Fruit fly (Drosophila melanogaster) whole organism, embryonic: ENCODE results near the gene gish.

ENCODE experiments used
- Atf-2 ChIP-seq: fragments of 200-800 bp; sonication (Bioruptor generic); optimal IDR thresholded peaks from 2 replicates; lab custom pipeline; 2016; ENCODE audit warnings: missing biosample characterization, missing genetic modification characterization
- Atf3 ChIP-seq: fragments of 200-800 bp; sonication (Bioruptor generic); optimal IDR thresholded peaks from 3 replicates; lab custom pipeline; 2016; ENCODE audit warnings: missing biosample characterization, missing genetic modification characterization
- B-H2 ChIP-seq: fragments of 200-800 bp; sonication (Bioruptor generic); optimal IDR thresholded peaks from 2 replicates; lab custom pipeline; 2018; ENCODE audit warnings: missing biosample characterization, mild to moderate bottlenecking, missing genetic modification characterization
- CG12391 ChIP-seq: fragments of 200-800 bp; sonication (Bioruptor generic); optimal IDR thresholded peaks from 3 replicates; lab custom pipeline; 2018; ENCODE audit warnings: missing biosample characterization, mild to moderate bottlenecking, missing genetic modification characterization, moderate library complexity
- CG12744 ChIP-seq: fragments of 200-800 bp; sonication (Bioruptor generic); optimal IDR thresholded peaks from 2 replicates; lab custom pipeline; 2016; ENCODE audit warnings: missing biosample characterization, missing genetic modification characterization
- CG12769 ChIP-seq: fragments of 200-800 bp; sonication (Bioruptor generic); optimal IDR thresholded peaks from 2 replicates; lab custom pipeline; 2019; ENCODE audit warnings: missing biosample characterization, mild to moderate bottlenecking, missing genetic modification characterization, moderate library complexity
- CG13624 ChIP-seq: fragments of 200-800 bp; sonication (Bioruptor generic); optimal IDR thresholded peaks from 2 replicates; lab custom pipeline; 2016; ENCODE audit warnings: missing biosample characterization, missing genetic modification characterization
- CG14441 ChIP-seq: fragments of 200-800 bp; sonication (Bioruptor generic); IDR thresholded peaks from 2 replicates; pipeline ENCODE4 v1.3.6; 2022; ENCODE audit warnings: missing biosample characterization, missing genetic modification characterization
- CG14965 ChIP-seq: fragments of 200-800 bp; sonication (Bioruptor generic); optimal IDR thresholded peaks from 2 replicates; lab custom pipeline; 2016; ENCODE audit warnings: missing biosample characterization, missing genetic modification characterization, borderline replicate concordance
- CG17829 ChIP-seq: fragments of 200-800 bp; optimal IDR thresholded peaks from 2 replicates; lab custom pipeline; 2019; ENCODE audit warnings: missing biosample characterization, mild to moderate bottlenecking, missing genetic modification characterization, moderate library complexity
- CG18619 ChIP-seq: fragments of 200-800 bp; sonication (Bioruptor generic); optimal IDR thresholded peaks from 3 replicates; lab custom pipeline; 2017; ENCODE audit warnings: missing biosample characterization, mild to moderate bottlenecking, missing genetic modification characterization
- CG2120 ChIP-seq: fragments of 200-800 bp; sonication (Bioruptor generic); optimal IDR thresholded peaks from 3 replicates; lab custom pipeline; 2016; ENCODE audit warnings: missing biosample characterization, missing genetic modification characterization
- CG3163 ChIP-seq: fragments of 200-800 bp; sonication (Bioruptor generic); optimal IDR thresholded peaks from 3 replicates; lab custom pipeline; 2016; ENCODE audit warnings: missing biosample characterization, missing genetic modification characterization
- CG4854 ChIP-seq: fragments of 200-800 bp; sonication (Bioruptor generic); optimal IDR thresholded peaks from 2 replicates; lab custom pipeline; 2016; ENCODE audit warnings: missing biosample characterization, missing genetic modification characterization, inconsistent platforms
- CG5245 ChIP-seq: fragments of 200-800 bp; sonication (Bioruptor generic); optimal IDR thresholded peaks from 3 replicates; lab custom pipeline; 2016; ENCODE audit warnings: missing biosample characterization, missing genetic modification characterization
- CG6175 ChIP-seq: fragments of 200-800 bp; sonication (Bioruptor generic); IDR thresholded peaks from 3 replicates; pipeline ENCODE4 v1.3.6; 2022; ENCODE audit warnings: missing biosample characterization, missing genetic modification characterization
- CG7271 ChIP-seq: fragments of 200-800 bp; sonication (Bioruptor generic); optimal IDR thresholded peaks from 2 replicates; lab custom pipeline; 2018; ENCODE audit warnings: missing biosample characterization, mild to moderate bottlenecking, missing genetic modification characterization, moderate library complexity
- CG8924 ChIP-seq: fragments of 200-800 bp; optimal IDR thresholded peaks from 3 replicates; lab custom pipeline; 2019; ENCODE audit warnings: missing biosample characterization, mild to moderate bottlenecking, missing genetic modification characterization, moderate library complexity
- CG9797 ChIP-seq: fragments of 200-800 bp; sonication (Bioruptor generic); optimal IDR thresholded peaks from 3 replicates; lab custom pipeline; 2018; ENCODE audit warnings: missing biosample characterization, mild to moderate bottlenecking, missing genetic modification characterization
- Camta ChIP-seq: fragments of 200-800 bp; sonication (Bioruptor generic); optimal IDR thresholded peaks from 2 replicates; lab custom pipeline; 2016; ENCODE audit warnings: missing biosample characterization, missing genetic modification characterization
- E2f1 ChIP-seq: fragments of 200-800 bp; sonication (Bioruptor generic); IDR thresholded peaks from 2 replicates; pipeline ENCODE4 v1.3.6; 2022; ENCODE audit warnings: missing biosample characterization, missing genetic modification characterization
- Eip74EF ChIP-seq, 2 experiments: fragments of 200-800 bp in 1 of 2; fragments of >200 bp in 1 of 2; sonication (Bioruptor generic) in 1 of 2; optimal IDR thresholded peaks; 2 replicates each; lab custom pipeline; 2017 to 2019; ENCODE audit warnings: missing biosample characterization in 2 of 2, missing genetic modification characterization in 2 of 2, mild to moderate bottlenecking in 1 of 2, moderate library complexity in 1 of 2
- Ets97D ChIP-seq: fragments of 200-800 bp; sonication (Bioruptor generic); optimal IDR thresholded peaks from 3 replicates; lab custom pipeline; 2016; ENCODE audit warnings: missing biosample characterization, missing genetic modification characterization
- HLH4C ChIP-seq: fragments of 200-800 bp; sonication (Bioruptor generic); IDR thresholded peaks from 3 replicates; pipeline ENCODE4 v1.3.6; 2022; ENCODE audit warnings: missing biosample characterization, missing genetic modification characterization; ENCODE audit not compliant: partially characterized antibody
- Hr3 ChIP-seq: fragments of 200-800 bp; sonication (Bioruptor generic); optimal IDR thresholded peaks from 3 replicates; lab custom pipeline; 2016; ENCODE audit warnings: missing biosample characterization, missing genetic modification characterization
- Lhr ChIP-seq: fragments of 200-800 bp; sonication (Bioruptor generic); optimal IDR thresholded peaks from 3 replicates; lab custom pipeline; 2017; ENCODE audit warnings: mild to moderate bottlenecking, missing biosample characterization, missing genetic modification reagents, missing genetic modification characterization
- Max ChIP-seq: fragments of 200-800 bp; sonication (Bioruptor generic); optimal IDR thresholded peaks from 2 replicates; lab custom pipeline; 2016; ENCODE audit warnings: missing biosample characterization, mild to moderate bottlenecking, missing genetic modification characterization
- NC2β ChIP-seq: fragments of 200-800 bp; sonication (Bioruptor generic); optimal IDR thresholded peaks from 2 replicates; lab custom pipeline; 2016; ENCODE audit warnings: missing biosample characterization, missing genetic modification characterization
- Sry-β ChIP-seq: fragments of 200-800 bp; sonication (Bioruptor generic); optimal IDR thresholded peaks from 2 replicates; lab custom pipeline; 2018; ENCODE audit warnings: missing biosample characterization, mild to moderate bottlenecking, missing genetic modification characterization, moderate library complexity
- Ssrp ChIP-seq: fragments of 200-800 bp; sonication (Bioruptor generic); optimal IDR thresholded peaks from 2 replicates; lab custom pipeline; 2018; ENCODE audit warnings: missing biosample characterization, mild to moderate bottlenecking, missing genetic modification characterization, moderate library complexity
- Usf ChIP-seq: fragments of 200-800 bp; sonication (Bioruptor generic); optimal IDR thresholded peaks from 2 replicates; lab custom pipeline; 2017; ENCODE audit warnings: missing genotype, missing biosample characterization, missing genetic modification characterization
- Xrp1 ChIP-seq: fragments of 200-800 bp; sonication (Bioruptor generic); IDR thresholded peaks from 2 replicates; pipeline ENCODE4 v1.3.6; 2022; ENCODE audit warnings: missing biosample characterization, missing genetic modification characterization
- gro ChIP-seq: fragments of 200-800 bp; sonication (Bioruptor generic); optimal IDR thresholded peaks from 2 replicates; lab custom pipeline; 2016; ENCODE audit warnings: missing biosample characterization, missing genetic modification characterization
- kah ChIP-seq: fragments of 200-800 bp; sonication (Bioruptor generic); optimal IDR thresholded peaks from 2 replicates; lab custom pipeline; 2018; ENCODE audit warnings: missing biosample characterization, mild to moderate bottlenecking, missing genetic modification characterization
- lab ChIP-seq: fragments of 200-800 bp; sonication (Bioruptor generic); optimal IDR thresholded peaks from 3 replicates; lab custom pipeline; 2017; ENCODE audit warnings: missing biosample characterization, missing genetic modification characterization, mild to moderate bottlenecking, moderate library complexity, missing genetic modification reagents
- maf-S ChIP-seq: fragments of 200-800 bp; sonication (Bioruptor generic); optimal IDR thresholded peaks from 2 replicates; lab custom pipeline; 2016; ENCODE audit warnings: missing biosample characterization, missing genetic modification characterization
- odd ChIP-seq: fragments of 200-800 bp; sonication (Bioruptor generic); optimal IDR thresholded peaks from 2 replicates; lab custom pipeline; 2017; ENCODE audit warnings: missing biosample characterization, mild to moderate bottlenecking, missing genetic modification characterization
- peb ChIP-seq: fragments of 200-800 bp; sonication (Bioruptor generic); IDR thresholded peaks from 2 replicates; pipeline ENCODE4 v1.3.6; 2022; ENCODE audit warnings: missing biosample characterization, missing genetic modification characterization
- psq ChIP-seq: fragments of 200-800 bp; sonication (Bioruptor generic); optimal IDR thresholded peaks from 2 replicates; lab custom pipeline; 2017; ENCODE audit warnings: missing biosample characterization, missing genetic modification characterization
- sd ChIP-seq: fragments of 200-800 bp; sonication (Bioruptor generic); optimal IDR thresholded peaks from 3 replicates; lab custom pipeline; 2018; ENCODE audit warnings: missing biosample characterization, mild to moderate bottlenecking, missing genetic modification characterization, moderate library complexity
- sens-2 ChIP-seq: fragments of 200-800 bp; sonication (Bioruptor generic); IDR thresholded peaks from 2 replicates; pipeline ENCODE4 v1.3.6; 2022; ENCODE audit warnings: missing biosample characterization, missing genetic modification characterization
- seq ChIP-seq: fragments of 200-800 bp; sonication (Bioruptor generic); IDR thresholded peaks from 2 replicates; pipeline ENCODE4 v1.3.6; 2022; ENCODE audit warnings: missing biosample characterization, missing genetic modification characterization
- tap ChIP-seq: fragments of 200-800 bp; optimal IDR thresholded peaks from 3 replicates; lab custom pipeline; 2019; ENCODE audit warnings: missing biosample characterization, mild to moderate bottlenecking, missing genetic modification characterization, moderate library complexity
- trh ChIP-seq: fragments of 200-800 bp; sonication (Bioruptor generic); optimal IDR thresholded peaks from 2 replicates; lab custom pipeline; 2016; ENCODE audit warnings: missing biosample characterization, missing genetic modification characterization
- vfl ChIP-seq: fragments of 200-800 bp; sonication (Bioruptor generic); optimal IDR thresholded peaks from 2 replicates; lab custom pipeline; 2016; ENCODE audit warnings: missing biosample characterization, missing genetic modification characterization
- wdn ChIP-seq: fragments of 200-800 bp; sonication (Bioruptor generic); IDR thresholded peaks from 2 replicates; pipeline ENCODE4 v1.3.6; 2022; ENCODE audit warnings: missing biosample characterization, missing genetic modification characterization
- wek ChIP-seq: fragments of 200-800 bp; sonication (Bioruptor generic); optimal IDR thresholded peaks from 3 replicates; lab custom pipeline; 2018; ENCODE audit warnings: missing biosample characterization, mild to moderate bottlenecking, missing genetic modification characterization, moderate library complexity
- yki ChIP-seq: fragments of >200 bp; optimal IDR thresholded peaks from 3 replicates; lab custom pipeline; 2018

The gish gene

DNA sequence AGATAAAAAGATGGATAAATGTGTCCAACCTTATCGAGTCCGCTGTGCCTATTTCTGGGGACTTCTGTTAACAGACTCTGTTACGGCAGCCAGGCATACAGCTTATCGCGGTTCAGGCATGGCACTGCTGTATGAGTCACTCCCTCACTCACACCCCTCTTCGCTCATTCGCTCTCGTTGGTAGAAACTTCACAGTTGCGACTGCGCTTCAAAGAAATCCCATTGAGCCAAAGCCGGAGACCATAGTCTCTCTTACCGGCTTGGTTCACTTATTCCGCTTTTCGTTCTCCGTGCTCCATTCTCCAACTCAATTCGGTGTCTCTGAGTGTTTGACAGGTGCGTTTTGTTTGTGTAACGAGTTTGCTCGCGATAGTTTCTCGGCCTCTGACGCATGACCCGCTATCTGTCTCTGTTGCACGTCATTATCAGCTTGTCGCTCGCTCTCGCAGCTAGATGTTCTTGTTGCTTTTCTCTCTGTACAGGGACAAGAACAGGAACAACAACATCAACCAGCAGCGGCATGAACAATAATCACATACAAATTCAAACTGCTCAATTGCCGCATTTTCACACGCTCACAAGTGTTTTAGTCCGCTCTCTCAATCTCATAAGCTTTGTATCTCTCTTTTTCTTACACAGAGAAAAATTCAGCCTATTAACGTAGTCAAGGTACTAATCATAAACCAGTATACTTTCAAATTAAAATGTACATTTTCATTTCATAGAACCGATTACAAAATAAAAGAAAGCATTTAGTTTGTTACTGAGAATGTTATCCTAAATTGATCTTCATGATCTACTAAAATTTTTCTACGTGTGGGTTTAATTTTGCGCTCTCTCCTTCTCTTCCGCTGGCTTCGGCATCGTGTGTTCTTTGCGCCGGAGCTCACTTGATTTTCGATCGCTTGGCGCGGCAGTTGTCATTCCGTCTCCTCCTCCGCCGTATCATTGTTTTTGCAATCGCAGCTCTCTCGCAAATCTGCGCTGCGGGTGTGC, 8.0 kb downstream of the gish start (continued):
- TF ChIP-seq wek (GFP tag; lab: Kevin White, UChicago) (peak; percentile 92), yki (lab: Kevin White, UChicago) (peak; percentile 38), Eip74EF (GFP tag; optimal IDR thresholded peaks at IDR 0.05; lab: Kevin White, UChicago) (peak in 1 of 2 experiments; percentile 100), Ssrp (tag; lab: Kevin White, UChicago) (peak; percentile 99), Ets97D (GFP tag; lab: Kevin White, UChicago) (peak; percentile 95), Atf-2 (peak; percentile 99), peb (GFP tag; lab: Robert Waterston, UW) (peak; percentile 99), CG8924 (tag; lab: Kevin White, UChicago) (peak; percentile 100), lab (GFP tag; lab: Kevin White, UChicago) (peak; percentile 100), Hr3 (peak; percentile 100), Max (peak; percentile 99), trh (GFP tag; lab: Kevin White, UChicago) (peak; percentile 99), Lhr (GFP tag; lab: Kevin White, UChicago) (peak; percentile 98), sd (tag; lab: Kevin White, UChicago) (peak; percentile 98), CG3163 (peak; percentile 97), odd (GFP tag; lab: Kevin White, UChicago) (peak; percentile 99), psq (peak; percentile 97), Sry-β (peak; percentile 66), tap (tag; lab: Kevin White, UChicago) (peak; percentile 100), CG7271 (tag; lab: Kevin White, UChicago) (peak; percentile 98), CG14965 (GFP tag; lab: Kevin White, UChicago) (peak; percentile 94), CG2120 (GFP tag; lab: Kevin White, UChicago) (peak; percentile 100), vfl (GFP tag; lab: Kevin White, UChicago) (peak; percentile 98), CG4854 (GFP tag; lab: Kevin White, UChicago) (peak; percentile 98), CG5245 (peak; percentile 99), CG18619 (GFP tag; lab: Kevin White, UChicago) (peak; percentile 99), CG12744 (GFP tag; lab: Kevin White, UChicago) (peak; percentile 99), gro (GFP tag; lab: Kevin White, UChicago) (peak; percentile 99), sens-2 (GFP tag; lab: Robert Waterston, UW) (peak; percentile 98), wdn (GFP tag; lab: Robert Waterston, UW) (peak; percentile 99), NC2β (GFP tag; lab: Kevin White, UChicago) (peak; percentile 99), CG17829 (tag; lab: Kevin White, UChicago) (peak; percentile 100), Camta (GFP tag; lab: Kevin White, UChicago) (peak; percentile 100), seq (GFP tag; lab: Robert Waterston, UW) (peak; percentile 100), Usf (GFP tag; lab: Kevin White, UChicago) (peak; percentile 98), CG9797 (peak; percentile 57), CG13624 (GFP tag; lab: Kevin White, UChicago) (peak; percentile 100), Atf3 (GFP tag; lab: Kevin White, UChicago) (peak; percentile 99), E2f1 (GFP tag; lab: Robert Waterston, UW) (peak; percentile 100), CG6175 (peak; percentile 95), CG12769 (peak; percentile 99), Xrp1 (GFP tag; lab: Robert Waterston, UW) (peak; percentile 100), CG12391 (tag; lab: Kevin White, UChicago) (peak; percentile 100), maf-S (peak; percentile 99), kah (GFP tag; lab: Kevin White, UChicago) (peak; percentile 97), HLH4C (no peak), B-H2 (GFP tag; lab: Kevin White, UChicago) (peak; percentile 99), CG14441 (peak; percentile 99)
